Fruit fly (Drosophila melanogaster) whole organism, pupa: ENCODE results near the gene CG1889.

ENCODE experiments used
- CG8159 ChIP-seq: fragments of 200-800 bp; sonication (Bioruptor generic); optimal IDR thresholded peaks from 3 replicates; lab custom pipeline; 2018; ENCODE audit warnings: missing biosample characterization, mild to moderate bottlenecking, missing genetic modification characterization, moderate library complexity
- D1 ChIP-seq: fragments of 200-800 bp; sonication (Bioruptor generic); optimal IDR thresholded peaks from 2 replicates; lab custom pipeline; 2018; ENCODE audit warnings: missing biosample characterization, mild to moderate bottlenecking, missing genetic modification characterization, moderate library complexity
- EcR ChIP-seq: fragments of 200-800 bp; sonication (Bioruptor generic); optimal IDR thresholded peaks from 3 replicates; lab custom pipeline; 2019; ENCODE audit warnings: missing biosample characterization, missing genetic modification characterization, mild to moderate bottlenecking, moderate library complexity, missing genetic modification reagents
- Pif1A ChIP-seq: fragments of 200-800 bp; sonication (Bioruptor generic); optimal IDR thresholded peaks from 3 replicates; lab custom pipeline; 2016; ENCODE audit warnings: missing biosample characterization, missing genetic modification characterization
- Pif1B ChIP-seq: fragments of 200-800 bp; sonication (Bioruptor generic); optimal IDR thresholded peaks from 3 replicates; lab custom pipeline; 2016; ENCODE audit warnings: missing biosample characterization, missing genetic modification characterization

- TF ChIP-seq CG8159 (peak; percentile 16), Pif1B (no peak), EcR (GFP tag; lab: Kevin White, UChicago) (no peak), Pif1A (GFP tag; lab: Kevin White, UChicago) (no peak), D1 (no peak)
Measured at dm6 chrX:9989154-9989787, 24.2 kb downstream of the CG1889 start, which contains the start of gene CG32694.
